Fruit fly (Drosophila melanogaster): ENCODE results near the gene CG43703.

Gene CG43703

DNA sequence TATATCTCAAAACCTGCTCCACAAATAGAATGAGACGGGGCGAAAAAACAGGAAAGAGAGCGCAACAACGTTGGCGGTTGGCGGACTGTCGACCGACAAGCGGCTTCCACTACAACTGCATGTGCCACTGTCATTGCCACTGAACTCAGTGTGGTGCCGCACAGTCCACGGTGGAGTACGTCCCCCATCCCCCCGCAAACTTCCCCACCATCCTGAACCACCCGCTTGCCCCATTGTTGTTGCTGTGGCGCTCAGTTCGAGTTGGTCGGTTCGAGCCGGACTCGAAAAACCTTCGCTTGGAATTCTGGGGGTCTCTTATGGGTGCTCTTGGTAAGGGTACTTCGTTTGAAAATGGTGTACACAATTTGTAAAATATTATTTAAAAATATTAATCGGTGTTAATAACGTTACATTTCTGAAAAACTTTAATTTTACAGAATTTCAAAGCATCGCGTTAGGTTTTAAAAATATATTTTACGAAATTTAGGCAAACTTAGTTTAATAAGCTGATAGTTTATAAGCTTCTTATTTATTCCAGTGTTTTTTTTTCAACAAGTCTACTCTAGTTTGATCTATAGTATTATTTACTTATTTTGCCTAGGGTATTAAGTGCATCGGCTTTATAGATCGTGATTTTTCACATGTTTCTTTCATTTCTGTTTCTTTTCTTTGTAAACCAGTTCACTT lies 7.8 kb downstream of the CG43703 start (continued):
- TF ChIP-seq Six4 (GFP tag; optimal IDR thresholded peaks at IDR 0.05) (peak; percentile 10), tna (GFP tag; IDR thresholded peaks at IDR 0.05; ENCODE audit: partially characterized antibody) (no peak), CG13123 (GFP tag; optimal IDR thresholded peaks at IDR 0.05) (no peak), Hsf (GFP tag; optimal IDR thresholded peaks at IDR 0.05) (peak; percentile 33), CG10321 (GFP tag; IDR thresholded peaks at IDR 0.05) (peak; percentile 50; the same call in 1 of the 2 replicates), MBD-R2 (GFP tag; IDR thresholded peaks at IDR 0.05) (no peak), CG7987 (GFP tag; optimal IDR thresholded peaks at IDR 0.05) (no peak), Bgb (GFP tag; IDR thresholded peaks at IDR 0.05; ENCODE audit: partially characterized antibody) (peak; percentile 23; the same call in 1 of the 2 replicates), CG32772 (GFP tag; IDR thresholded peaks at IDR 0.05) (0 out of 2 replicates have a peak, but pooled peaks have one; percentile 39), Rfx (GFP tag; IDR thresholded peaks at IDR 0.05) (0 out of 2 replicates have a peak, but pooled peaks have one; percentile 31), CG9817 (tag; optimal IDR thresholded peaks at IDR 0.05) (no peak), Pdp1 (GFP tag; optimal IDR thresholded peaks at IDR 0.05) (peak; percentile 6 to 9), Sin3A (optimal IDR thresholded peaks at IDR 0.05) (no peak), vvl (GFP tag; IDR thresholded peaks at IDR 0.05) (0 out of 2 replicates have a peak, but pooled peaks have one; percentile 11), nmo (GFP tag; optimal IDR thresholded peaks at IDR 0.05) (peak; percentile 82), peb (GFP tag; IDR thresholded peaks at IDR 0.05) (no peak), CG9797 (GFP tag; optimal IDR thresholded peaks at IDR 0.05) (no peak), CG6272 (GFP tag; IDR thresholded peaks at IDR 0.05) (no peak), Ssrp (tag; optimal IDR thresholded peaks at IDR 0.05) (peak; percentile 65), CG31365 (tag; optimal IDR thresholded peaks at IDR 0.05) (no peak), Hand (GFP tag; optimal IDR thresholded peaks at IDR 0.05) (peak; percentile 52), CG31441 (GFP tag; IDR thresholded peaks at IDR 0.05) (peak; percentile 74), CG10147 (GFP tag; optimal IDR thresholded peaks at IDR 0.05) (peak; percentile 61), tap (tag; optimal IDR thresholded peaks at IDR 0.05) (no peak), CG11456 (GFP tag; IDR thresholded peaks at IDR 0.05) (no peak), Fer3 (tag; optimal IDR thresholded peaks at IDR 0.05) (peak; percentile 36), E2f2 (GFP tag; IDR thresholded peaks at IDR 0.05) (no peak), CG3847 (GFP tag; IDR thresholded peaks at IDR 0.05) (no peak), dpn (GFP tag; optimal IDR thresholded peaks at IDR 0.05) (peak in 1 of 2 experiments; percentile 7), CG6175 (GFP tag; IDR thresholded peaks at IDR 0.05) (peak; percentile 99), CG6854 (GFP tag; optimal IDR thresholded peaks at IDR 0.05) (peak; percentile 11), grau (tag; optimal IDR thresholded peaks at IDR 0.05) (peak; percentile 71), CG15601 (tag; optimal IDR thresholded peaks at IDR 0.05) (peak; percentile 7), ems (GFP tag; optimal IDR thresholded peaks at IDR 0.05) (no peak), NFAT (GFP tag; IDR thresholded peaks at IDR 0.05) (no peak), bab2 (GFP tag; optimal IDR thresholded peaks at IDR 0.05) (no peak), Xrp1 (GFP tag; IDR thresholded peaks at IDR 0.05) (peak; percentile 65), knrl (GFP tag; IDR thresholded peaks at IDR 0.05; ENCODE audit: partially characterized antibody) (no peak), exex (tag; optimal IDR thresholded peaks at IDR 0.05) (no peak), CG13424 (tag; optimal IDR thresholded peaks at IDR 0.05) (peak; percentile 75), CHES-1-like (GFP tag; optimal IDR thresholded peaks at IDR 0.05) (no peak), CG15479 (GFP tag; optimal IDR thresholded peaks at IDR 0.05) (no peak), CG15073 (GFP tag; optimal IDR thresholded peaks at IDR 0.05) (no peak), CG8944 (GFP tag; optimal IDR thresholded peaks at IDR 0.05) (no peak), fru (optimal IDR thresholded peaks at IDR 0.05) (no peak), disco-r (GFP tag; optimal IDR thresholded peaks at IDR 0.05) (no peak), CG15011 (GFP tag; optimal IDR thresholded peaks at IDR 0.05) (peak; percentile 38), kay (GFP tag; optimal IDR thresholded peaks at IDR 0.05) (peak; percentile 12), Sox102F (GFP tag; optimal IDR thresholded peaks at IDR 0.05) (peak; percentile 72), scrt (GFP tag; optimal IDR thresholded peaks at IDR 0.05) (peak; percentile 42)

Data from whole organism, embryonic.